Fruit fly (Drosophila melanogaster) whole organism, embryonic: ENCODE results near the gene CROT.
A peak's percentile ranks its signal among the peaks of the same experiment; 100 is the strongest.

Experiments used
- ATbp ChIP-seq: fragments of 200-800 bp; sonication (Bioruptor generic); optimal IDR thresholded peaks from 2 replicates; lab custom pipeline; 2017; ENCODE audit warnings: missing biosample characterization, mild to moderate bottlenecking, missing genetic modification characterization, missing genetic modification reagents
- Ada2b ChIP-seq: fragments of 200-800 bp; sonication (Bioruptor generic); IDR thresholded peaks from 2 replicates; pipeline ENCODE4 v1.3.6; 2022; ENCODE audit warnings: missing biosample characterization, missing genetic modification characterization
- CG10543 ChIP-seq: fragments of 200-800 bp; sonication (Bioruptor generic); optimal IDR thresholded peaks from 3 replicates; lab custom pipeline; 2017; ENCODE audit warnings: missing biosample characterization, mild to moderate bottlenecking, missing genetic modification characterization, moderate library complexity
- CG11695 ChIP-seq: fragments of 200-800 bp; sonication (Bioruptor generic); IDR thresholded peaks from 3 replicates; pipeline ENCODE4 v1.3.6; 2022; ENCODE audit warnings: missing biosample characterization, missing genetic modification characterization
- CG12769 ChIP-seq: fragments of 200-800 bp; sonication (Bioruptor generic); optimal IDR thresholded peaks from 2 replicates; lab custom pipeline; 2019; ENCODE audit warnings: missing biosample characterization, mild to moderate bottlenecking, missing genetic modification characterization, moderate library complexity
- CG13123 ChIP-seq: fragments of 200-800 bp; sonication (Bioruptor generic); optimal IDR thresholded peaks from 2 replicates; lab custom pipeline; 2016; ENCODE audit warnings: missing biosample characterization, missing genetic modification characterization
- CG13424 ChIP-seq: fragments of 200-800 bp; sonication (Bioruptor generic); optimal IDR thresholded peaks from 2 replicates; lab custom pipeline; 2019; ENCODE audit warnings: missing biosample characterization, mild to moderate bottlenecking, missing genetic modification characterization, moderate library complexity
- CG17568 ChIP-seq: fragments of 200-800 bp; sonication (Bioruptor generic); optimal IDR thresholded peaks from 2 replicates; lab custom pipeline; 2018; ENCODE audit warnings: missing biosample characterization, mild to moderate bottlenecking, missing genetic modification characterization, moderate library complexity
- CG17802 ChIP-seq: fragments of 200-800 bp; sonication (Bioruptor generic); optimal IDR thresholded peaks from 2 replicates; lab custom pipeline; 2018; ENCODE audit warnings: missing biosample characterization, mild to moderate bottlenecking, missing genetic modification characterization, moderate library complexity
- CG17829 ChIP-seq: fragments of 200-800 bp; optimal IDR thresholded peaks from 2 replicates; lab custom pipeline; 2019; ENCODE audit warnings: missing biosample characterization, mild to moderate bottlenecking, missing genetic modification characterization, moderate library complexity
- CG18262 ChIP-seq: fragments of 200-800 bp; optimal IDR thresholded peaks from 3 replicates; lab custom pipeline; 2019; ENCODE audit warnings: missing biosample characterization, mild to moderate bottlenecking, missing genetic modification characterization, moderate library complexity
- CG34376 ChIP-seq: fragments of 200-800 bp; sonication (Bioruptor generic); optimal IDR thresholded peaks from 2 replicates; lab custom pipeline; 2018; ENCODE audit warnings: missing biosample characterization, mild to moderate bottlenecking, missing genetic modification characterization
- CG42726 ChIP-seq: fragments of 200-800 bp; sonication (Bioruptor generic); IDR thresholded peaks from 2 replicates; pipeline ENCODE4 v1.3.6; 2022; ENCODE audit warnings: missing biosample characterization, missing genetic modification characterization; ENCODE audit not compliant: partially characterized antibody
- CG5245 ChIP-seq: fragments of 200-800 bp; sonication (Bioruptor generic); optimal IDR thresholded peaks from 3 replicates; lab custom pipeline; 2016; ENCODE audit warnings: missing biosample characterization, missing genetic modification characterization
- CG6654 ChIP-seq: fragments of 200-800 bp; sonication (Bioruptor generic); optimal IDR thresholded peaks from 2 replicates; lab custom pipeline; 2017; ENCODE audit warnings: missing biosample characterization, mild to moderate bottlenecking, missing genetic modification characterization
- CG8765 ChIP-seq: fragments of 200-800 bp; sonication (Bioruptor generic); IDR thresholded peaks from 2 replicates; pipeline ENCODE4 v1.3.6; 2022; ENCODE audit warnings: missing biosample characterization, missing genetic modification characterization
- CG9727 ChIP-seq: fragments of 200-800 bp; sonication (Bioruptor generic); optimal IDR thresholded peaks from 3 replicates; lab custom pipeline; 2017; ENCODE audit warnings: missing biosample characterization, mild to moderate bottlenecking, missing genetic modification characterization
- CG9932 ChIP-seq: fragments of 200-800 bp; sonication (Bioruptor generic); IDR thresholded peaks from 2 replicates; pipeline ENCODE4 v1.3.6; 2022; ENCODE audit warnings: missing biosample characterization, missing genetic modification characterization
- CTCF ChIP-seq: fragments of 200-800 bp; sonication (Bioruptor generic); optimal IDR thresholded peaks from 2 replicates; lab custom pipeline; 2017; ENCODE audit warnings: missing biosample characterization, mild to moderate bottlenecking, missing genetic modification characterization, moderate library complexity
- Dad ChIP-seq: fragments of 200-800 bp; sonication (Bioruptor generic); optimal IDR thresholded peaks from 3 replicates; lab custom pipeline; 2016; ENCODE audit warnings: missing biosample characterization, missing genetic modification characterization
- Deaf1 ChIP-seq: fragments of 200-800 bp; optimal IDR thresholded peaks from 3 replicates; lab custom pipeline; 2019; ENCODE audit warnings: missing biosample characterization, mild to moderate bottlenecking, missing genetic modification characterization, moderate library complexity
- Drgx ChIP-seq: fragments of 200-800 bp; sonication (Bioruptor generic); IDR thresholded peaks from 2 replicates; pipeline ENCODE4 v1.3.6; 2022; ENCODE audit warnings: missing biosample characterization, missing genetic modification characterization
- E2f2 ChIP-seq: fragments of 200-800 bp; sonication (Bioruptor generic); IDR thresholded peaks from 2 replicates; pipeline ENCODE4 v1.3.6; 2022; ENCODE audit warnings: missing biosample characterization, missing genetic modification characterization
- HLH4C ChIP-seq: fragments of 200-800 bp; sonication (Bioruptor generic); IDR thresholded peaks from 3 replicates; pipeline ENCODE4 v1.3.6; 2022; ENCODE audit warnings: missing biosample characterization, missing genetic modification characterization; ENCODE audit not compliant: partially characterized antibody
- Hsf ChIP-seq: fragments of 200-800 bp; sonication (Bioruptor generic); optimal IDR thresholded peaks from 3 replicates; lab custom pipeline; 2016; ENCODE audit warnings: missing biosample characterization, missing genetic modification characterization
- Med ChIP-seq: fragments of 200-800 bp; sonication (Bioruptor generic); peaks from one replicate; lab custom pipeline; 2016; ENCODE audit warnings: missing biosample characterization, missing genetic modification characterization, mild to moderate bottlenecking, inconsistent platforms, moderate library complexity
- Myb ChIP-seq: fragments of 200-800 bp; sonication (Bioruptor generic); optimal IDR thresholded peaks from 2 replicates; lab custom pipeline; 2016; ENCODE audit warnings: missing biosample characterization, missing genetic modification characterization
- NK7.1 ChIP-seq: fragments of 200-800 bp; sonication (Bioruptor generic); optimal IDR thresholded peaks from 3 replicates; lab custom pipeline; 2016; ENCODE audit warnings: missing biosample characterization, missing genetic modification characterization
- Nf-YC ChIP-seq: fragments of 200-800 bp; optimal IDR thresholded peaks from 3 replicates; lab custom pipeline; 2019; ENCODE audit warnings: missing biosample characterization, mild to moderate bottlenecking, missing genetic modification characterization, moderate library complexity
- PHDP ChIP-seq: fragments of 200-800 bp; sonication (Bioruptor generic); optimal IDR thresholded peaks from 3 replicates; lab custom pipeline; 2018; ENCODE audit warnings: missing biosample characterization, mild to moderate bottlenecking, missing genetic modification characterization, moderate library complexity
- Scr ChIP-seq: fragments of 200-800 bp; sonication (Bioruptor generic); IDR thresholded peaks from 2 replicates; pipeline ENCODE4 v1.3.6; 2022; ENCODE audit warnings: missing biosample characterization, missing genetic modification characterization; ENCODE audit not compliant: partially characterized antibody
- Trl ChIP-seq, 3 experiments: fragments of >200 bp in 2 of 3; fragments of 200-800 bp in 1 of 3; sonication (Bioruptor generic) in 1 of 3; optimal IDR thresholded peaks; 2 replicates in 1 of 3; 3 replicates in 2 of 3; lab custom pipeline; 2016 to 2017; ENCODE audit warnings: missing biosample characterization in 1 of 3, missing genetic modification characterization in 1 of 3
- Xbp1 ChIP-seq: fragments of 200-800 bp; sonication (Bioruptor generic); optimal IDR thresholded peaks from 3 replicates; lab custom pipeline; 2016; ENCODE audit warnings: missing biosample characterization, mild to moderate bottlenecking, missing genetic modification characterization
- bigmax ChIP-seq: fragments of 200-800 bp; sonication (Bioruptor generic); optimal IDR thresholded peaks from 2 replicates; lab custom pipeline; 2018; ENCODE audit warnings: missing biosample characterization, mild to moderate bottlenecking, missing genetic modification characterization
- cg ChIP-seq: fragments of 200-800 bp; sonication (Bioruptor generic); optimal IDR thresholded peaks from 3 replicates; lab custom pipeline; 2019; ENCODE audit warnings: missing biosample characterization, mild to moderate bottlenecking, missing genetic modification characterization, moderate library complexity
- chinmo ChIP-seq: fragments of 200-800 bp; sonication (Bioruptor generic); IDR thresholded peaks from 4 replicates; pipeline ENCODE4 v1.3.6; 2022; ENCODE audit warnings: missing biosample characterization, missing genetic modification characterization; ENCODE audit not compliant: partially characterized antibody
- da ChIP-seq: fragments of 200-800 bp; sonication (Bioruptor generic); optimal IDR thresholded peaks from 2 replicates; lab custom pipeline; 2016; ENCODE audit warnings: missing biosample characterization, missing genetic modification characterization
- disco-r ChIP-seq: fragments of 200-800 bp; sonication (Bioruptor generic); optimal IDR thresholded peaks from 2 replicates; lab custom pipeline; 2016; ENCODE audit warnings: missing biosample characterization, missing genetic modification characterization
- gfzf ChIP-seq: fragments of 200-800 bp; sonication (Bioruptor generic); optimal IDR thresholded peaks from 2 replicates; lab custom pipeline; 2016; ENCODE audit warnings: missing biosample characterization, mild to moderate bottlenecking, missing genetic modification characterization, moderate library complexity
- ham ChIP-seq: fragments of 200-800 bp; sonication (Bioruptor generic); IDR thresholded peaks from 2 replicates; pipeline ENCODE4 v1.3.6; 2022; ENCODE audit warnings: missing biosample characterization, missing genetic modification characterization
- pita ChIP-seq: fragments of 200-800 bp; sonication (Bioruptor generic); optimal IDR thresholded peaks from 2 replicates; lab custom pipeline; 2017; ENCODE audit warnings: missing biosample characterization, mild to moderate bottlenecking, missing genetic modification characterization
- sd ChIP-seq: fragments of 200-800 bp; sonication (Bioruptor generic); optimal IDR thresholded peaks from 3 replicates; lab custom pipeline; 2018; ENCODE audit warnings: missing biosample characterization, mild to moderate bottlenecking, missing genetic modification characterization, moderate library complexity
- sens ChIP-seq: fragments of 200-800 bp; sonication (Bioruptor generic); peaks from one replicate; lab custom pipeline; 2016; ENCODE audit warnings: missing biosample characterization, missing genetic modification characterization
- shn ChIP-seq: fragments of 200-800 bp; sonication (Bioruptor generic); optimal IDR thresholded peaks from 3 replicates; lab custom pipeline; 2016; ENCODE audit warnings: missing biosample characterization, missing genetic modification characterization
- sug ChIP-seq: fragments of 200-800 bp; optimal IDR thresholded peaks from 2 replicates; lab custom pipeline; 2019; ENCODE audit warnings: missing biosample characterization, mild to moderate bottlenecking, missing genetic modification characterization, moderate library complexity
- tio ChIP-seq: fragments of 200-800 bp; sonication (Bioruptor generic); optimal IDR thresholded peaks from 2 replicates; lab custom pipeline; 2017; ENCODE audit warnings: missing biosample characterization, missing genetic modification characterization, inconsistent platforms
- ttk ChIP-seq: fragments of 200-800 bp; sonication (Bioruptor generic); IDR thresholded peaks from 2 replicates; pipeline ENCODE4 v2.1.2; 2022; ENCODE audit warnings: missing biosample characterization, missing genetic modification characterization
- tup ChIP-seq: fragments of 200-800 bp; sonication (Bioruptor generic); optimal IDR thresholded peaks from 2 replicates; lab custom pipeline; 2016; ENCODE audit warnings: missing biosample characterization, mild to moderate bottlenecking, missing genetic modification characterization, moderate library complexity
- wor ChIP-seq: fragments of 200-800 bp; sonication (Bioruptor generic); IDR thresholded peaks from 2 replicates; pipeline ENCODE4 v1.3.6; 2022; ENCODE audit warnings: missing biosample characterization, missing genetic modification characterization
- yki ChIP-seq: fragments of >200 bp; optimal IDR thresholded peaks from 3 replicates; lab custom pipeline; 2018
- z ChIP-seq: fragments of 200-800 bp; sonication (Bioruptor generic); IDR thresholded peaks from 3 replicates; pipeline ENCODE4 v1.3.6; 2022; ENCODE audit warnings: missing biosample characterization, missing genetic modification characterization

CROT gene

dm6 chr3R:27660127-27660579, 46.4 kb downstream of the CROT start, which contains the start of gene Mlc1:
Gene Mlc1, minus strand, starts transcription at chr3R:27660177.
- TF ChIP-seq ATbp (GFP tag; lab: Kevin White, UChicago) (no peak), CG6654 (no peak), sens (GFP tag; lab: Kevin White, UChicago) (peak; percentile 1), CG11695 (GFP tag; lab: Robert Waterston, UW) (no peak), Med (GFP tag; lab: Kevin White, UChicago) (peak; percentile 63), CG9932 (GFP tag; lab: Robert Waterston, UW) (no peak), CG9727 (GFP tag; lab: Kevin White, UChicago) (no peak), Drgx (no peak), CG12769 (peak; percentile 10), Trl (optimal IDR thresholded peaks at IDR 0.05; lab: Kevin White, UChicago) (peak; percentile 22 to 53), Trl (GFP tag; optimal IDR thresholded peaks at IDR 0.05; lab: Kevin White, UChicago) (no peak), bigmax (no peak), Dad (no peak), Deaf1 (tag; lab: Kevin White, UChicago) (peak; percentile 36), Xbp1 (GFP tag; lab: Kevin White, UChicago) (no peak), sug (tag; lab: Kevin White, UChicago) (no peak), tup (no peak), tio (no peak), CG17802 (tag; lab: Kevin White, UChicago) (no peak), Scr (no peak), CG42726 (GFP tag; lab: Robert Waterston, UW) (no peak), sd (tag; lab: Kevin White, UChicago) (peak; percentile 89), CG18262 (no peak), da (GFP tag; lab: Kevin White, UChicago) (no peak), shn (GFP tag; lab: Kevin White, UChicago) (no peak), CG5245 (GFP tag; lab: Kevin White, UChicago) (no peak), CG17568 (no peak), ttk (GFP tag; lab: Robert Waterston, UW) (no peak), CG10543 (GFP tag; lab: Kevin White, UChicago) (peak; percentile 29), yki (lab: Kevin White, UChicago) (no peak), NK7.1 (no peak), cg (GFP tag; lab: Kevin White, UChicago) (peak; percentile 50), CG17829 (tag; lab: Kevin White, UChicago) (no peak), z (GFP tag; lab: Robert Waterston, UW) (no peak), disco-r (no peak), CG13424 (tag; lab: Kevin White, UChicago) (no peak), CG34376 (GFP tag; lab: Kevin White, UChicago) (no peak), Hsf (GFP tag; lab: Kevin White, UChicago) (no peak), HLH4C (GFP tag; lab: Robert Waterston, UW) (no peak), E2f2 (GFP tag; lab: Robert Waterston, UW) (no peak)

dm6 chr3R:27656686-27657535, 49.6 kb downstream of the CROT start, which contains the start of gene tau:
Gene tau, minus strand, starts transcription at chr3R:27656996.
- TF ChIP-seq Ada2b (GFP tag; lab: Robert Waterston, UW) (no peak), gfzf (peak; percentile 20), pita (peak; percentile 45), wor (no peak), Deaf1 (tag; lab: Kevin White, UChicago) (peak; percentile 85), Trl (optimal IDR thresholded peaks at IDR 0.05; lab: Kevin White, UChicago) (peak in 1 of 2 experiments; percentile 6), Trl (GFP tag; optimal IDR thresholded peaks at IDR 0.05; lab: Kevin White, UChicago) (no peak), ham (GFP tag; lab: Robert Waterston, UW) (no peak), Nf-YC (peak; percentile 11), CTCF (GFP tag; lab: Kevin White, UChicago) (peak; percentile 73), CG13123 (GFP tag; lab: Kevin White, UChicago) (no peak), CG8765 (GFP tag; lab: Robert Waterston, UW) (no peak), Myb (GFP tag; lab: Kevin White, UChicago) (no peak), PHDP (peak; percentile 2), chinmo (GFP tag; lab: Robert Waterston, UW) (0 out of 4 replicates have a peak, but pooled peaks have one; percentile 50)
